Fruit fly (Drosophila melanogaster) whole organism, prepupa: ENCODE results near the gene CG13060.

Experiments
- CG10669 ChIP-seq: fragments of 200-800 bp; sonication (Bioruptor generic); optimal IDR thresholded peaks from 3 replicates; lab custom pipeline; 2018; ENCODE audit warnings: missing biosample characterization, mild to moderate bottlenecking, missing genetic modification characterization, moderate library complexity
- CG3919 ChIP-seq: fragments of 200-800 bp; sonication (Bioruptor generic); optimal IDR thresholded peaks from 3 replicates; lab custom pipeline; 2016; ENCODE audit warnings: missing biosample characterization, missing genetic modification characterization
- CG7368 ChIP-seq: fragments of 200-800 bp; sonication (Bioruptor generic); optimal IDR thresholded peaks from 3 replicates; lab custom pipeline; 2016; ENCODE audit warnings: missing biosample characterization, missing genetic modification characterization
- CG8319 ChIP-seq: fragments of 200-800 bp; sonication (Bioruptor generic); optimal IDR thresholded peaks from 3 replicates; lab custom pipeline; 2016; ENCODE audit warnings: missing biosample characterization, missing genetic modification characterization
- Eip75B ChIP-seq: fragments of 200-800 bp; sonication (Bioruptor generic); optimal IDR thresholded peaks from 3 replicates; lab custom pipeline; 2016; ENCODE audit warnings: missing biosample characterization, missing genetic modification characterization
- Sox102F ChIP-seq: fragments of 200-800 bp; sonication (Bioruptor generic); optimal IDR thresholded peaks from 2 replicates; lab custom pipeline; 2016; ENCODE audit warnings: missing biosample characterization, mild to moderate bottlenecking, missing genetic modification characterization
- eg ChIP-seq: fragments of 200-800 bp; sonication (Bioruptor generic); IDR thresholded peaks from 3 replicates; pipeline ENCODE4 v1.3.6; 2022; ENCODE audit warnings: missing biosample characterization, missing genetic modification characterization
- fd59A ChIP-seq: fragments of 200-800 bp; sonication (Bioruptor generic); optimal IDR thresholded peaks from 2 replicates; lab custom pipeline; 2017; ENCODE audit warnings: missing biosample characterization, mild to moderate bottlenecking, missing genetic modification characterization, missing genetic modification reagents
- fd85E ChIP-seq: fragments of 200-800 bp; sonication (Bioruptor generic); optimal IDR thresholded peaks from 3 replicates; lab custom pipeline; 2016; ENCODE audit warnings: missing biosample characterization, missing genetic modification characterization

DNA sequence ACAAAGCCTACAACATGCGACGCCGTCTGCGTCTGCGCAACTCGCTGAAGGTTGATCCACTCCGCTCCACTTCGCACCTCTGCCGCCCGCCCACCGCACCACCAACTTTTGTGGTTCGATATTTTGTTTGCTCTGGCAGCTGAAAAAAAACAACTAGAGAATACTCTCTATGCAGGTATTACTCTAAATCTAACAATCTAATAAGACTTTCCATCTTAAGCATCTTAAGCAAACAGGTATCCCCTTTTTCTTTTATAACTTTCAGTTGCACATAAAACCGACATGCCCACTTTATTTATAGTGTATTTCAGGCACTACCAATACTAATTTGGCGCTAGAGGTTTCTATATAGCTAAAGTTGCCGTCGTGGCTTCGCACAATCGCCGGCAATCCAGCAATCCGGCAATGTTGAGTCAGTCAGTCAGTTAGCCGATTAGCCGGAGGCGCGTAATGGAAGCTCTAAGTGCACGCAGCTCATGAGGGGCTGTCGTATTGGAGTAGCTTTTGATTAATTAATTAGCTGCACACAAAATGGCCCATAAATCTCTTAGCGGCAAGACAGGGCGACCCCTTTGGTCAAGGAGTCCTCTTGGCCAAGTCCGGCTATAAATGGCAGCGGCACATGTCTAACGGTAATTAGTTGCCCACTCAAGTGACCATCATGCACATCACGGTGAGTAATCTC, 8.7 kb downstream of the CG13060 start, which contains the start of gene CG13058:
- TF ChIP-seq fd59A (GFP tag; lab: Kevin White, UChicago) = peak; percentile 61
- peak; percentile 62 for TF ChIP-seq CG10669 (GFP tag; lab: Kevin White, UChicago)
- peak; percentile 44 for TF ChIP-seq CG3919 (GFP tag; lab: Kevin White, UChicago)
- no peak for TF ChIP-seq Sox102F
- TF ChIP-seq CG8319 = no peak
- TF ChIP-seq fd85E (GFP tag; lab: Kevin White, UChicago) = no peak
- no peak for TF ChIP-seq CG7368 (GFP tag; lab: Kevin White, UChicago)
- TF ChIP-seq eg = peak; percentile 23; the same call in 1 of the 3 replicates
- TF ChIP-seq Eip75B (GFP tag; lab: Kevin White, UChicago) = no peak
